Worm (Caenorhabditis elegans): Measurements from ENCODE around the gene ZK697.1.

ZK697.1 gene

ce11 chrV:1779994-1780393 lies 27.4 kb downstream of the ZK697.1 start:
- TF ChIP-seq cebp-1 (GFP tag; IDR thresholded peaks at IDR 0.05) = no peak
- no peak for TF ChIP-seq cebp-1 (tag; optimal IDR thresholded peaks at IDR 0.05)
- peak; percentile 58; the same call in 1 of the 2 replicates for TF ChIP-seq nfyb-1 (GFP tag; IDR thresholded peaks at IDR 0.05)

ce11 chrV:1781922-1782321 lies 29.3 kb downstream of the ZK697.1 start, which contains the start of gene F36H9.5:
Gene F36H9.5 (minus strand): TSS chrV:1782022.
- TF ChIP-seq tlf-1 (GFP tag; optimal IDR thresholded peaks at IDR 0.05) (no peak), hlh-26 (GFP tag; conservative IDR thresholded peaks at IDR 0.05) (no peak), hmg-1.2 (GFP tag; IDR thresholded peaks at IDR 0.05) (no peak), ceh-58 (GFP tag; IDR thresholded peaks at IDR 0.05) (no peak), B0261.1 (tag; optimal IDR thresholded peaks at IDR 0.05) (no peak)

ce11 chrV:1788157-1788556 lies 35.6 kb downstream of the ZK697.1 start, which contains the start of gene F36H9.2:
Gene F36H9.2 (plus strand): TSS chrV:1788457.
- TF ChIP-seq lag-1 (GFP tag; IDR thresholded peaks at IDR 0.05) (no peak), nhr-90 (tag; optimal IDR thresholded peaks at IDR 0.05) (no peak), aptf-3 (GFP tag; IDR thresholded peaks at IDR 0.05) (no peak), K11D2.4 (GFP tag; IDR thresholded peaks at IDR 0.05) (no peak)

ce11 chrV:1789495-1789894 lies 36.9 kb downstream of the ZK697.1 start:
- TF ChIP-seq nfya-1 (tag; optimal IDR thresholded peaks at IDR 0.05; ENCODE audit: borderline replicate concordance, insufficient read depth) (no peak), madf-8 (GFP tag; conservative IDR thresholded peaks at IDR 0.05) (no peak), sea-2 (GFP tag; IDR thresholded peaks at IDR 0.05) (no peak), K11D2.4 (GFP tag; IDR thresholded peaks at IDR 0.05) (no peak), hsf-1 (GFP tag; IDR thresholded peaks at IDR 0.05) (no peak), ekl-4 (GFP tag; IDR thresholded peaks at IDR 0.05) (no peak), T26A5.8 (tag; optimal IDR thresholded peaks at IDR 0.05) (no peak), F22D6.2 (tag; optimal IDR thresholded peaks at IDR 0.05) (no peak), ceh-58 (GFP tag; IDR thresholded peaks at IDR 0.05) (no peak)

- no peak for TF ChIP-seq aptf-3 (GFP tag; IDR thresholded peaks at IDR 0.05)
Measured at ce11 chrV:1794218-1794617, 41.6 kb downstream of the ZK697.1 start, which contains the start of gene F36H9.1. Gene F36H9.1 (plus strand): TSS chrV:1794518.

ce11 chrV:1797900-1798299 lies 45.3 kb downstream of the ZK697.1 start, which contains the start of gene F36H9.10:
Gene F36H9.10 (plus strand): TSS chrV:1798200.
- no peak for TF ChIP-seq rpc-1 (optimal IDR thresholded peaks at IDR 0.05)
- peak; percentile 62 for TF ChIP-seq rpc-1 (tag; optimal IDR thresholded peaks at IDR 0.05)
- no peak for TF ChIP-seq nhr-90 (tag; optimal IDR thresholded peaks at IDR 0.05)
- TF ChIP-seq sdz-38 (tag; optimal IDR thresholded peaks at IDR 0.05) = no peak
- TF ChIP-seq ets-4 (GFP tag; optimal IDR thresholded peaks at IDR 0.05) = no peak
- peak; percentile 41; the same call in 1 of the 2 replicates for TF ChIP-seq D2030.7 (GFP tag; IDR thresholded peaks at IDR 0.05)
- TF ChIP-seq attf-3 (GFP tag; conservative IDR thresholded peaks at IDR 0.05) = no peak
- TF ChIP-seq nhr-120 (GFP tag; IDR thresholded peaks at IDR 0.05) = no peak
- TF ChIP-seq pbrm-1 (GFP tag; IDR thresholded peaks at IDR 0.05) = no peak
- no peak for TF ChIP-seq atf-7 (tag; optimal IDR thresholded peaks at IDR 0.05)
- peak; percentile 34 for TF ChIP-seq tbp1 (GFP tag; optimal IDR thresholded peaks at IDR 0.05)
- TF ChIP-seq hrde-1 (tag; optimal IDR thresholded peaks at IDR 0.05; ENCODE audit: borderline replicate concordance) = no peak
- no peak for TF ChIP-seq ccch-3 (GFP tag; optimal IDR thresholded peaks at IDR 0.05)
- TF ChIP-seq nhr-27 (tag; optimal IDR thresholded peaks at IDR 0.05) = no peak
- no peak for TF ChIP-seq F37B4.10 (GFP tag; IDR thresholded peaks at IDR 0.05)
- no peak for TF ChIP-seq let-607 (tag; optimal IDR thresholded peaks at IDR 0.05)
- TF ChIP-seq athp-1 (tag; optimal IDR thresholded peaks at IDR 0.05) = no peak
- no peak for TF ChIP-seq ztf-26 (tag; optimal IDR thresholded peaks at IDR 0.05)
